Fruit fly (Drosophila melanogaster) whole organism, embryonic: ENCODE data around the gene spo.

Source experiments
- ATbp ChIP-seq: fragments of 200-800 bp; sonication (Bioruptor generic); optimal IDR thresholded peaks from 2 replicates; lab custom pipeline; 2017; ENCODE audit warnings: missing biosample characterization, mild to moderate bottlenecking, missing genetic modification characterization, missing genetic modification reagents
- Blimp-1 ChIP-seq: fragments of 200-800 bp; sonication (Bioruptor generic); optimal IDR thresholded peaks from 3 replicates; lab custom pipeline; 2018; ENCODE audit warnings: missing biosample characterization, missing genetic modification characterization, mild to moderate bottlenecking, moderate library complexity, missing genetic modification reagents
- C15 ChIP-seq: fragments of 200-800 bp; sonication (Bioruptor generic); IDR thresholded peaks from 3 replicates; pipeline ENCODE4 v1.3.6; 2022; ENCODE audit warnings: missing biosample characterization, missing genetic modification characterization
- CG1024 ChIP-seq: fragments of 200-800 bp; sonication (Bioruptor generic); IDR thresholded peaks from 2 replicates; pipeline ENCODE4 v1.3.6; 2022; ENCODE audit warnings: missing biosample characterization, missing genetic modification characterization
- CG10979 ChIP-seq: fragments of 200-800 bp; sonication (Bioruptor generic); optimal IDR thresholded peaks from 2 replicates; lab custom pipeline; 2018; ENCODE audit warnings: missing biosample characterization, mild to moderate bottlenecking, missing genetic modification characterization, moderate library complexity
- CG14710 ChIP-seq: fragments of 200-800 bp; sonication (Bioruptor generic); optimal IDR thresholded peaks from 3 replicates; lab custom pipeline; 2019; ENCODE audit warnings: missing biosample characterization, mild to moderate bottlenecking, missing genetic modification characterization, moderate library complexity
- CG17385 ChIP-seq: fragments of 200-800 bp; sonication (Bioruptor generic); optimal IDR thresholded peaks from 3 replicates; lab custom pipeline; 2018; ENCODE audit warnings: missing biosample characterization, mild to moderate bottlenecking, missing genetic modification characterization
- CG17829 ChIP-seq: fragments of 200-800 bp; optimal IDR thresholded peaks from 2 replicates; lab custom pipeline; 2019; ENCODE audit warnings: missing biosample characterization, mild to moderate bottlenecking, missing genetic modification characterization, moderate library complexity
- CG17912 ChIP-seq: fragments of 200-800 bp; sonication (Bioruptor generic); optimal IDR thresholded peaks from 2 replicates; lab custom pipeline; 2018; ENCODE audit warnings: missing biosample characterization, mild to moderate bottlenecking, missing genetic modification characterization
- CG18619 ChIP-seq: fragments of 200-800 bp; sonication (Bioruptor generic); optimal IDR thresholded peaks from 3 replicates; lab custom pipeline; 2017; ENCODE audit warnings: missing biosample characterization, mild to moderate bottlenecking, missing genetic modification characterization
- CG2712 ChIP-seq: fragments of 200-800 bp; optimal IDR thresholded peaks from 3 replicates; lab custom pipeline; 2019; ENCODE audit warnings: missing biosample characterization, mild to moderate bottlenecking, missing genetic modification characterization, moderate library complexity
- CG2875 ChIP-seq: fragments of 200-800 bp; sonication (Bioruptor generic); optimal IDR thresholded peaks from 2 replicates; lab custom pipeline; 2017; ENCODE audit warnings: missing biosample characterization, mild to moderate bottlenecking, missing genetic modification characterization, missing genetic modification reagents
- CG3281 ChIP-seq: fragments of 200-800 bp; sonication (Bioruptor generic); optimal IDR thresholded peaks from 3 replicates; lab custom pipeline; 2017; ENCODE audit warnings: missing biosample characterization, mild to moderate bottlenecking, missing genetic modification characterization
- CG3838 ChIP-seq: fragments of 200-800 bp; sonication (Bioruptor generic); optimal IDR thresholded peaks from 3 replicates; lab custom pipeline; 2016; ENCODE audit warnings: missing biosample characterization, missing genetic modification characterization
- CG5245 ChIP-seq: fragments of 200-800 bp; sonication (Bioruptor generic); optimal IDR thresholded peaks from 3 replicates; lab custom pipeline; 2016; ENCODE audit warnings: missing biosample characterization, missing genetic modification characterization
- CG6654 ChIP-seq: fragments of 200-800 bp; sonication (Bioruptor generic); optimal IDR thresholded peaks from 2 replicates; lab custom pipeline; 2017; ENCODE audit warnings: missing biosample characterization, mild to moderate bottlenecking, missing genetic modification characterization
- CG6689 ChIP-seq: fragments of 200-800 bp; sonication (Bioruptor generic); IDR thresholded peaks from 2 replicates; pipeline ENCODE4 v1.3.6; 2022; ENCODE audit warnings: missing biosample characterization, missing genetic modification characterization
- CTCF ChIP-seq: fragments of 200-800 bp; sonication (Bioruptor generic); optimal IDR thresholded peaks from 2 replicates; lab custom pipeline; 2017; ENCODE audit warnings: missing biosample characterization, mild to moderate bottlenecking, missing genetic modification characterization, moderate library complexity
- CkIIα-i1 ChIP-seq: fragments of 200-800 bp; sonication (Bioruptor generic); IDR thresholded peaks from 2 replicates; pipeline ENCODE4 v1.3.6; 2022; ENCODE audit warnings: missing biosample characterization, missing genetic modification characterization
- Dfd ChIP-seq, 2 experiments: fragments of >200 bp; optimal IDR thresholded peaks; 2 replicates each; lab custom pipeline; 2017; ENCODE audit warnings: missing biosample characterization in 2 of 2, missing genetic modification characterization in 2 of 2
- Drgx ChIP-seq: fragments of 200-800 bp; sonication (Bioruptor generic); IDR thresholded peaks from 2 replicates; pipeline ENCODE4 v1.3.6; 2022; ENCODE audit warnings: missing biosample characterization, missing genetic modification characterization
- Ets65A ChIP-seq: fragments of 200-800 bp; sonication (Bioruptor generic); peaks from one replicate; lab custom pipeline; 2016; ENCODE audit warnings: missing biosample characterization, missing genetic modification characterization
- H2.0 ChIP-seq: fragments of 200-800 bp; sonication (Bioruptor generic); IDR thresholded peaks from 2 replicates; pipeline ENCODE4 v1.3.6; 2022; ENCODE audit warnings: missing biosample characterization, missing genetic modification characterization
- HLHmδ ChIP-seq: fragments of 200-800 bp; sonication (Bioruptor generic); optimal IDR thresholded peaks from 2 replicates; lab custom pipeline; 2018; ENCODE audit warnings: missing biosample characterization, mild to moderate bottlenecking, missing genetic modification characterization, moderate library complexity
- Hr78 ChIP-seq, 2 experiments: fragments of 200-800 bp in 1 of 2; fragments of >200 bp in 1 of 2; sonication (Bioruptor generic) in 1 of 2; optimal IDR thresholded peaks; 2 replicates each; lab custom pipeline; 2017 to 2019; ENCODE audit warnings: missing biosample characterization in 2 of 2, missing genetic modification characterization in 2 of 2, mild to moderate bottlenecking in 1 of 2, moderate library complexity in 1 of 2
- MTF-1 ChIP-seq: fragments of 200-800 bp; sonication (Bioruptor generic); optimal IDR thresholded peaks from 2 replicates; lab custom pipeline; 2018; ENCODE audit warnings: missing biosample characterization, mild to moderate bottlenecking, missing genetic modification characterization, borderline replicate concordance
- Mad ChIP-seq: fragments of 200-800 bp; sonication (Bioruptor generic); optimal IDR thresholded peaks from 2 replicates; lab custom pipeline; 2016; ENCODE audit warnings: missing biosample characterization, missing genetic modification characterization
- Max ChIP-seq: fragments of 200-800 bp; sonication (Bioruptor generic); optimal IDR thresholded peaks from 2 replicates; lab custom pipeline; 2016; ENCODE audit warnings: missing biosample characterization, mild to moderate bottlenecking, missing genetic modification characterization
- Nf-YB ChIP-seq: fragments of 200-800 bp; sonication (Bioruptor generic); optimal IDR thresholded peaks from 3 replicates; lab custom pipeline; 2019; ENCODE audit warnings: missing biosample characterization, mild to moderate bottlenecking, missing genetic modification characterization, moderate library complexity
- Sox100B ChIP-seq: fragments of 200-800 bp; sonication (Bioruptor generic); optimal IDR thresholded peaks from 3 replicates; lab custom pipeline; 2018; ENCODE audit warnings: missing biosample characterization, mild to moderate bottlenecking, missing genetic modification characterization
- Ssrp ChIP-seq: fragments of 200-800 bp; sonication (Bioruptor generic); optimal IDR thresholded peaks from 2 replicates; lab custom pipeline; 2018; ENCODE audit warnings: missing biosample characterization, mild to moderate bottlenecking, missing genetic modification characterization, moderate library complexity
- Xrp1 ChIP-seq: fragments of 200-800 bp; sonication (Bioruptor generic); IDR thresholded peaks from 2 replicates; pipeline ENCODE4 v1.3.6; 2022; ENCODE audit warnings: missing biosample characterization, missing genetic modification characterization
- bsh ChIP-seq, 2 experiments: fragments of 200-800 bp; sonication (Bioruptor generic); optimal IDR thresholded peaks; 2 replicates each; lab custom pipeline; 2017 to 2018; ENCODE audit warnings: mild to moderate bottlenecking in 2 of 2, missing biosample characterization in 2 of 2, missing genetic modification characterization in 2 of 2, moderate library complexity in 1 of 2
- esg ChIP-seq: fragments of 200-800 bp; sonication (Bioruptor generic); conservative IDR thresholded peaks from 2 replicates; pipeline ENCODE4 v1.3.6; 2022; ENCODE audit warnings: missing biosample characterization, missing genetic modification characterization
- gro ChIP-seq: fragments of 200-800 bp; sonication (Bioruptor generic); optimal IDR thresholded peaks from 2 replicates; lab custom pipeline; 2016; ENCODE audit warnings: missing biosample characterization, missing genetic modification characterization
- jigr1 ChIP-seq: fragments of 200-800 bp; sonication (Bioruptor generic); IDR thresholded peaks from 3 replicates; pipeline ENCODE4 v1.3.6; 2022; ENCODE audit warnings: missing biosample characterization, missing genetic modification characterization
- kay ChIP-seq: fragments of 200-800 bp; sonication (Bioruptor generic); optimal IDR thresholded peaks from 2 replicates; lab custom pipeline; 2016; ENCODE audit warnings: missing biosample characterization, missing genetic modification characterization
- lbe ChIP-seq: fragments of 200-800 bp; sonication (Bioruptor generic); optimal IDR thresholded peaks from 2 replicates; lab custom pipeline; 2016; ENCODE audit warnings: missing biosample characterization, mild to moderate bottlenecking, missing genetic modification characterization
- mirr ChIP-seq: fragments of 200-800 bp; sonication (Bioruptor generic); optimal IDR thresholded peaks from 3 replicates; lab custom pipeline; 2018; ENCODE audit warnings: missing biosample characterization, mild to moderate bottlenecking, missing genetic modification characterization
- nerfin-2 ChIP-seq: fragments of 200-800 bp; sonication (Bioruptor generic); IDR thresholded peaks from 2 replicates; pipeline ENCODE4 v1.3.6; 2022; ENCODE audit warnings: missing biosample characterization, missing genetic modification characterization; ENCODE audit not compliant: partially characterized antibody
- nmo ChIP-seq: fragments of 200-800 bp; sonication (Bioruptor generic); optimal IDR thresholded peaks from 2 replicates; lab custom pipeline; 2018; ENCODE audit warnings: missing biosample characterization, mild to moderate bottlenecking, missing genetic modification characterization, moderate library complexity
- phol ChIP-seq: fragments of 200-800 bp; sonication (Bioruptor generic); optimal IDR thresholded peaks from 3 replicates; lab custom pipeline; 2018; ENCODE audit warnings: missing biosample characterization, mild to moderate bottlenecking, missing genetic modification characterization, moderate library complexity
- prd ChIP-seq, 3 experiments: fragments of >200 bp in 2 of 3; fragments of 200-800 bp in 1 of 3; sonication (Bioruptor generic) in 1 of 3; optimal IDR thresholded peaks in 2 of 3; IDR thresholded peaks in 1 of 3; 2 replicates in 2 of 3; 3 replicates in 1 of 3; pipeline versions ENCODE4 v1.3.6 to Lab custom; 2017 to 2022; ENCODE audit warnings: missing biosample characterization in 1 of 3, missing genetic modification characterization in 1 of 3
- ro ChIP-seq: fragments of 200-800 bp; sonication (Bioruptor generic); IDR thresholded peaks from 2 replicates; pipeline ENCODE4 v1.3.6; 2022; ENCODE audit warnings: missing biosample characterization, missing genetic modification characterization
- sens ChIP-seq: fragments of 200-800 bp; sonication (Bioruptor generic); peaks from one replicate; lab custom pipeline; 2016; ENCODE audit warnings: missing biosample characterization, missing genetic modification characterization
- tap ChIP-seq: fragments of 200-800 bp; optimal IDR thresholded peaks from 3 replicates; lab custom pipeline; 2019; ENCODE audit warnings: missing biosample characterization, mild to moderate bottlenecking, missing genetic modification characterization, moderate library complexity
- tll ChIP-seq, 2 experiments: fragments of 200-800 bp in 1 of 2; fragments of >200 bp in 1 of 2; sonication (Bioruptor generic) in 1 of 2; optimal IDR thresholded peaks; 2 replicates each; lab custom pipeline; 2017 to 2019; ENCODE audit warnings: missing biosample characterization in 2 of 2, missing genetic modification characterization in 2 of 2, mild to moderate bottlenecking in 1 of 2, moderate library complexity in 1 of 2
- tx ChIP-seq: fragments of 200-800 bp; sonication (Bioruptor generic); optimal IDR thresholded peaks from 2 replicates; lab custom pipeline; 2016; ENCODE audit warnings: missing biosample characterization, missing genetic modification characterization
- vfl ChIP-seq: fragments of 200-800 bp; sonication (Bioruptor generic); optimal IDR thresholded peaks from 2 replicates; lab custom pipeline; 2016; ENCODE audit warnings: missing biosample characterization, missing genetic modification characterization

Gene spo

dm6 chr3L:5633247-5634187 lies 41.1 kb upstream of the spo start:
- TF ChIP-seq CG1024 (GFP tag; lab: Robert Waterston, UW) (no peak), jigr1 (GFP tag; lab: Robert Waterston, UW) (no peak), Max (no peak), lbe (GFP tag; lab: Kevin White, UChicago) (peak; percentile 85), esg (GFP tag; lab: Robert Waterston, UW) (no peak), Ssrp (tag; lab: Kevin White, UChicago) (no peak), ATbp (GFP tag; lab: Kevin White, UChicago) (no peak), tx (no peak), ro (GFP tag; lab: Robert Waterston, UW) (no peak), phol (tag; lab: Kevin White, UChicago) (peak; percentile 9), Nf-YB (GFP tag; lab: Kevin White, UChicago) (no peak), H2.0 (GFP tag; lab: Robert Waterston, UW) (no peak), nmo (GFP tag; lab: Kevin White, UChicago) (no peak), Hr78 (GFP tag; optimal IDR thresholded peaks at IDR 0.05; lab: Kevin White, UChicago) (no peak), CG17912 (GFP tag; lab: Kevin White, UChicago) (no peak), Blimp-1 (GFP tag; lab: Kevin White, UChicago) (peak; percentile 94), CTCF (no peak), CG17385 (GFP tag; lab: Kevin White, UChicago) (no peak), CG17829 (tag; lab: Kevin White, UChicago) (peak; percentile 15), Sox100B (GFP tag; lab: Kevin White, UChicago) (no peak), mirr (GFP tag; lab: Kevin White, UChicago) (no peak), Ets65A (GFP tag; lab: Kevin White, UChicago) (peak; percentile 86), nerfin-2 (GFP tag; lab: Robert Waterston, UW) (no peak), C15 (no peak), CkIIα-i1 (GFP tag; lab: Robert Waterston, UW) (no peak), Dfd (GFP tag; optimal IDR thresholded peaks at IDR 0.05; lab: Kevin White, UChicago) (no peak), CG6689 (GFP tag; lab: Robert Waterston, UW) (no peak), vfl (GFP tag; lab: Kevin White, UChicago) (no peak), CG6654 (GFP tag; lab: Kevin White, UChicago) (no peak), sens (GFP tag; lab: Kevin White, UChicago) (peak; percentile 88), kay (GFP tag; lab: Kevin White, UChicago) (no peak), tll (GFP tag; optimal IDR thresholded peaks at IDR 0.05; lab: Kevin White, UChicago) (no peak), HLHmδ (GFP tag; lab: Kevin White, UChicago) (no peak), CG2712 (peak; percentile 54), bsh (GFP tag; optimal IDR thresholded peaks at IDR 0.05; lab: Kevin White, UChicago) (peak in 1 of 2 experiments; percentile 66), Mad (GFP tag; lab: Kevin White, UChicago) (no peak), CG5245 (no peak), Xrp1 (GFP tag; lab: Robert Waterston, UW) (peak; percentile 56), CG2875 (GFP tag; lab: Kevin White, UChicago) (no peak), CG3838 (no peak), MTF-1 (no peak), CG14710 (tag; lab: Kevin White, UChicago) (peak; percentile 30), gro (GFP tag; lab: Kevin White, UChicago) (no peak), Drgx (GFP tag; lab: Robert Waterston, UW) (peak; percentile 51), tap (tag; lab: Kevin White, UChicago) (no peak), prd (optimal IDR thresholded peaks at IDR 0.05; lab: Kevin White, UChicago) (no peak), prd (GFP tag; IDR thresholded peaks at IDR 0.05; lab: Robert Waterston, UW) (no peak), CG3281 (GFP tag; lab: Kevin White, UChicago) (no peak), CG18619 (GFP tag; lab: Kevin White, UChicago) (no peak), CG10979 (peak; percentile 57)
